Fruit fly (Drosophila melanogaster): ENCODE results near the gene CG13116.

- no peak for TF ChIP-seq en (GFP tag; optimal IDR thresholded peaks at IDR 0.05)
- no peak for TF ChIP-seq CG9817 (tag; optimal IDR thresholded peaks at IDR 0.05)
- no peak for TF ChIP-seq CG13424 (tag; optimal IDR thresholded peaks at IDR 0.05)
- no peak for TF ChIP-seq zfh2 (GFP tag; optimal IDR thresholded peaks at IDR 0.05)
- no peak for TF ChIP-seq lbe (GFP tag; optimal IDR thresholded peaks at IDR 0.05)
- TF ChIP-seq stwl (tag; optimal IDR thresholded peaks at IDR 0.05), result no peak
- no peak for TF ChIP-seq NC2β (GFP tag; optimal IDR thresholded peaks at IDR 0.05)
- TF ChIP-seq Awh (GFP tag; IDR thresholded peaks at IDR 0.05), result no peak
- no peak for TF ChIP-seq CG9876 (GFP tag; optimal IDR thresholded peaks at IDR 0.05)
- no peak for TF ChIP-seq CG9609 (GFP tag; optimal IDR thresholded peaks at IDR 0.05)
- TF ChIP-seq CG15514 (GFP tag; optimal IDR thresholded peaks at IDR 0.05), result no peak
- TF ChIP-seq wdn (GFP tag; IDR thresholded peaks at IDR 0.05), result no peak
- TF ChIP-seq CG2202 (tag; optimal IDR thresholded peaks at IDR 0.05), result no peak
These were observed 14.9 kb downstream of the CG13116 start for dm6 chr2L:9744634-9745033.
